Worm (Caenorhabditis elegans): ENCODE data around the gene F46C3.7.

DNA sequence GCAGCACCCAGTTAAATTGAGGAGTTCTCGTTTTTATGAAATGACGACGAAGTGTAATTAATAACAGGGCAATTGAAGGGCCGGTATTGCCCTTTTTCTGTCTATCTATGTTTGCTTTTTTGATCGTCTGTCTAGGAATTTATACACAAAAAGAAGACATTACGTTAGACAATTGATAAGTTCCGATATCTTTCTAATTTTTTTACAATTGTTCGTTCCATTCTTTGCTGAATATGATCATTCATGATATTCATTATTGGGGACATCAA lies 41.9 kb downstream of the F46C3.7 start:
- TF ChIP-seq sea-2 (GFP tag; optimal IDR thresholded peaks at IDR 0.05) (no peak), zag-1 (tag; optimal IDR thresholded peaks at IDR 0.05) (no peak), fos-1 (tag; optimal IDR thresholded peaks at IDR 0.05) (no peak), ztf-11 (tag; optimal IDR thresholded peaks at IDR 0.05) (no peak), pha-4 (tag; optimal IDR thresholded peaks at IDR 0.05) (peak; percentile 29), tbx-2 (tag; optimal IDR thresholded peaks at IDR 0.05) (no peak), fkh-10 (GFP tag; optimal IDR thresholded peaks at IDR 0.05) (no peak), ceh-28 (tag; optimal IDR thresholded peaks at IDR 0.05) (no peak), hmg-11 (tag; optimal IDR thresholded peaks at IDR 0.05) (no peak), elt-2 (tag; optimal IDR thresholded peaks at IDR 0.05) (peak; percentile 18), ztf-4 (tag; optimal IDR thresholded peaks at IDR 0.05) (no peak), unc-39 (tag; optimal IDR thresholded peaks at IDR 0.05) (no peak), fkh-2 (tag; optimal IDR thresholded peaks at IDR 0.05) (no peak), mdl-1 (tag; optimal IDR thresholded peaks at IDR 0.05) (no peak)

Data from whole organism, L3 larva.